Worm (Caenorhabditis elegans): ENCODE results near the gene lin-32.

Gene lin-32

ce11 chrX:2216662-2217061, 13.3 kb downstream of the lin-32 start (continued):
- 0 out of 2 replicates have a peak, but pooled peaks have one; percentile 28 for TF ChIP-seq egl-43 (GFP tag; IDR thresholded peaks at IDR 0.05)
- no peak for TF ChIP-seq zfp-2 (tag; optimal IDR thresholded peaks at IDR 0.05)
- no peak for TF ChIP-seq mdt-29 (GFP tag; IDR thresholded peaks at IDR 0.05)

ce11 chrX:2216242-2216641, 13.7 kb downstream of the lin-32 start:
- TF ChIP-seq lin-1 (GFP tag; IDR thresholded peaks at IDR 0.05) (no peak), nhr-42 (GFP tag; IDR thresholded peaks at IDR 0.05) (no peak), unc-62 (GFP tag; optimal IDR thresholded peaks at IDR 0.05 in 1 of 2) (peak in 1 of 2 experiments; percentile 87), unc-62 (tag; optimal IDR thresholded peaks at IDR 0.05) (no peak), hif-1 (tag; optimal IDR thresholded peaks at IDR 0.05) (peak in 1 of 2 experiments; percentile 70)

DNA sequence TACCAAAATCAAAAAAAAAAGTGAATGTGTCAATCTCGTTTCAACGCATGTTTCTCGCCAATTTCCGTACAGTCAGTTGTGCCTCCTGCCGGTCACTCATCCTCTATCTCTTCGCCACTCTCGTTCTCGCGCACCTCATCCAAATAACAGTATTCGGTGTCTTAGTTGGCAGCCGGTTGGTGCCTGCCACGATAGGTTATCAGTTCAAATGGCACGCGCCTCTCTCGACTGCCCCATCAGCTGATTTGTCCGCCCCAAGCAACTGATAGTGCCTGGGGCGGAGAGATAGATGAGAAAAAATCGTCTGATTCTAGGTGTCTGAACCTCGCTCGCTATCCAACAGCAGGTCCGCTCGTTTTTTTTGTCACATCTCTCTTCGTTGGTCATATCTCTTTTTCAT, 14.8 kb downstream of the lin-32 start:
- TF ChIP-seq dve-1 (tag; optimal IDR thresholded peaks at IDR 0.05; ENCODE audit: insufficient read depth) (peak; percentile 60), hmg-1.1 (GFP tag; IDR thresholded peaks at IDR 0.05) (peak; percentile 31; the same call in 1 of the 2 replicates), nhr-102 (tag; optimal IDR thresholded peaks at IDR 0.05) (peak; percentile 25), zfp-2 (tag; optimal IDR thresholded peaks at IDR 0.05) (no peak), madf-5 (GFP tag; IDR thresholded peaks at IDR 0.05) (no peak), nhr-77 (tag; optimal IDR thresholded peaks at IDR 0.05) (peak; percentile 52), hlh-11 (tag; optimal IDR thresholded peaks at IDR 0.05) (peak; percentile 95), tra-1 (GFP tag; IDR thresholded peaks at IDR 0.05) (peak; percentile 56; the same call in 1 of the 2 replicates), mdl-1 (tag; optimal IDR thresholded peaks at IDR 0.05) (peak; percentile 26 to 83), unc-62 (GFP tag; optimal IDR thresholded peaks at IDR 0.05 in 1 of 2) (peak in 1 of 2 experiments; percentile 48), unc-62 (tag; optimal IDR thresholded peaks at IDR 0.05) (no peak), lin-1 (GFP tag; IDR thresholded peaks at IDR 0.05) (0 out of 2 replicates have a peak, but pooled peaks have one; percentile 31), nhr-41 (GFP tag; IDR thresholded peaks at IDR 0.05) (0 out of 2 replicates have a peak, but pooled peaks have one; percentile 58), mxl-3 (GFP tag; optimal IDR thresholded peaks at IDR 0.05) (peak; percentile 87), nhr-42 (GFP tag; IDR thresholded peaks at IDR 0.05) (no peak), nhr-6 (tag; optimal IDR thresholded peaks at IDR 0.05) (peak; percentile 23), daf-12 (tag; optimal IDR thresholded peaks at IDR 0.05) (no peak), hlh-30 (tag; optimal IDR thresholded peaks at IDR 0.05; ENCODE audit: insufficient read depth) (peak; percentile 90), set-16 (GFP tag; IDR thresholded peaks at IDR 0.05) (peak; percentile 27; the same call in 1 of the 2 replicates), daf-16 (GFP tag; optimal IDR thresholded peaks at IDR 0.05) (no peak), daf-16 (tag; optimal IDR thresholded peaks at IDR 0.05) (peak; percentile 56), nhr-28 (tag; optimal IDR thresholded peaks at IDR 0.05) (peak; percentile 86), jun-1 (tag; optimal IDR thresholded peaks at IDR 0.05) (no peak), aha-1 (tag) (peak; percentile 72), lsy-2 (tag; optimal IDR thresholded peaks at IDR 0.05) (peak in 1 of 2 experiments; percentile 21), rbr-2 (tag; optimal IDR thresholded peaks at IDR 0.05) (no peak), dmd-6 (GFP tag; IDR thresholded peaks at IDR 0.05) (peak; percentile 84), mep-1 (tag; optimal IDR thresholded peaks at IDR 0.05) (peak; percentile 23), hif-1 (tag; optimal IDR thresholded peaks at IDR 0.05) (peak in 1 of 2 experiments; percentile 44)

- TF ChIP-seq aha-1 (tag): peak; percentile 11
- TF ChIP-seq nhr-25 (tag; optimal IDR thresholded peaks at IDR 0.05; ENCODE audit: borderline replicate concordance, insufficient read depth): no peak
Measured at ce11 chrX:2214454-2214853, 15.5 kb downstream of the lin-32 start.
